Worm (Caenorhabditis elegans) whole organism, mixed stage, embryonic: ENCODE measurements around the gene B0280.7.
A peak's percentile ranks its signal among the peaks of the same experiment; 100 is the strongest.

Experiments used
- ceh-39 ChIP-seq: fragments of 150-350 bp; optimal IDR thresholded peaks from 2 replicates; lab custom pipeline; 2014; ENCODE audit warnings: missing biosample characterization, missing genetic modification characterization
- ceh-83 ChIP-seq: fragments of 200-800 bp; sonication (Bioruptor generic); optimal IDR thresholded peaks from 2 replicates; lab custom pipeline; 2018; ENCODE audit warnings: mild to moderate bottlenecking, missing genetic modification characterization, missing compliant biosample characterization
- ces-1 ChIP-seq: fragments of 150-350 bp; optimal IDR thresholded peaks from 2 replicates; lab custom pipeline; 2014; ENCODE audit warnings: missing biosample characterization, missing genetic modification reagents, missing genetic modification characterization
- lin-13 ChIP-seq: fragments of 150-350 bp; optimal IDR thresholded peaks from 2 replicates; lab custom pipeline; 2014; ENCODE audit warnings: missing biosample characterization, missing genetic modification characterization
- lin-32 ChIP-seq: fragments of 200-800 bp; sonication (Bioruptor generic); optimal IDR thresholded peaks from 2 replicates; lab custom pipeline; 2018; ENCODE audit warnings: mild to moderate bottlenecking, missing genetic modification characterization, missing compliant biosample characterization
- mep-1 ChIP-seq: fragments of 150-350 bp; optimal IDR thresholded peaks from 2 replicates; lab custom pipeline; 2017; ENCODE audit warnings: missing biosample characterization, missing genetic modification reagents, missing genetic modification characterization, inconsistent platforms
- nhr-76 ChIP-seq: sonication (generic microtip); optimal IDR thresholded peaks from 2 replicates; lab custom pipeline; 2017; ENCODE audit warnings: missing biosample characterization, missing genetic modification characterization
- pha-4 ChIP-seq: fragments of 150-350 bp; optimal IDR thresholded peaks from 2 replicates; lab custom pipeline; 2018; ENCODE audit warnings: missing biosample characterization, missing genetic modification reagents, missing genetic modification characterization
- snpc-4 ChIP-seq: fragments of 150-350 bp; optimal IDR thresholded peaks from 2 replicates; lab custom pipeline; 2014; ENCODE audit warnings: missing biosample characterization, missing genetic modification characterization
- ztf-11 ChIP-seq: fragments of 150-350 bp; optimal IDR thresholded peaks from 2 replicates; lab custom pipeline; 2014; ENCODE audit warnings: missing biosample characterization, missing genetic modification characterization

DNA sequence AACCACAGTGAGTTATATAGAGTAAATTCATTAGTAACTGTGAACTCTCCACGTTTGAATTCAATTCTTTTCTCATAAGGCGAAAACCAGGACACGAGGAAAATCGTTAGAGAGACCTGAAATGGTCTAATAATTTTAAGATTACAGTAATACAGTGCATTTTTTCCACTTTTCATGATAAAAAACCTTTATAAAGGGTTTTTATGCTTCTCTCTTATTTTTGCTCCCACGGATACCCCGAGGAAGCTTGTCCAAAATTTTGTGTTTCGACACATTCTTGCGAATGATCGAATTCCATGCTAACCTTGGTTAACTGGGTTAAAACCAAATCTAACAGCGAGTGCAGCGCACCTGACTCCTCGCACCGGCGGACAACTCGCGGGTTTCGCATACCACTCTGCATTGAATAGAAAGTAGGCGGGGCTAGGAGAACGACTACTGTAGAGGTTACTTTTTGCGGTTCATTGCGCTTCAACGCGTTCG is 28.6 kb upstream of the B0280.7 start:
- no peak for TF ChIP-seq ceh-39 (tag; lab: Kevin White, UChicago)
- no peak for TF ChIP-seq snpc-4 (tag; lab: Kevin White, UChicago)
- no peak for TF ChIP-seq pha-4
- TF ChIP-seq ztf-11: no peak
- no peak for TF ChIP-seq lin-32 (GFP tag; lab: Kevin White, UChicago)
- TF ChIP-seq lin-13 (tag; lab: Kevin White, UChicago): no peak
- no peak for TF ChIP-seq mep-1
- TF ChIP-seq ceh-83: peak; percentile 74
- TF ChIP-seq nhr-76 (tag; lab: Kevin White, UChicago): no peak
- TF ChIP-seq ces-1: no peak
